Worm (Caenorhabditis elegans) whole organism, L3 larva: ENCODE results near the gene srx-16.

ENCODE experiments used
- R02D3.7 ChIP-seq: fragments of 150-350 bp; optimal IDR thresholded peaks from 2 replicates; lab custom pipeline; 2014; ENCODE audit warnings: missing biosample characterization, missing genetic modification characterization
- ZK546.5 ChIP-seq: sonication (generic microtip); optimal IDR thresholded peaks from 2 replicates; lab custom pipeline; 2017; ENCODE audit warnings: missing biosample characterization, missing genetic modification characterization
- aly-2 ChIP-seq: fragments of 150-350 bp; optimal IDR thresholded peaks from 2 replicates; lab custom pipeline; 2014; ENCODE audit warnings: missing biosample characterization, missing genetic modification characterization
- ceh-16 ChIP-seq: sonication (generic microtip); optimal IDR thresholded peaks from 2 replicates; lab custom pipeline; 2017; ENCODE audit warnings: missing biosample characterization, missing genetic modification characterization
- ceh-28 ChIP-seq: fragments of 150-350 bp; optimal IDR thresholded peaks from 2 replicates; lab custom pipeline; 2014; ENCODE audit warnings: missing biosample characterization, missing genetic modification reagents, missing genetic modification characterization
- ceh-82 ChIP-seq: fragments of 150-350 bp; optimal IDR thresholded peaks from 2 replicates; lab custom pipeline; 2014; ENCODE audit warnings: missing biosample characterization, missing genetic modification characterization
- ceh-9 ChIP-seq: sonication (generic microtip); optimal IDR thresholded peaks from 2 replicates; lab custom pipeline; 2018; ENCODE audit warnings: missing biosample characterization, missing genetic modification characterization
- egl-27 ChIP-seq: sonication (generic microtip); optimal IDR thresholded peaks from 4 replicates; lab custom pipeline; 2017; ENCODE audit warnings: missing biosample characterization, missing genetic modification reagents, missing genetic modification characterization
- elt-1 ChIP-seq: fragments of 150-350 bp; optimal IDR thresholded peaks from 2 replicates; lab custom pipeline; 2014; ENCODE audit warnings: missing biosample characterization, missing genetic modification characterization
- elt-3 ChIP-seq, 3 experiments: fragments of 150-350 bp in 1 of 3; sonication (generic microtip) in 2 of 3; optimal IDR thresholded peaks; 2 replicates in 2 of 3; 4 replicates in 1 of 3; lab custom pipeline; 2014 to 2017; ENCODE audit warnings: missing biosample characterization in 3 of 3, missing genetic modification characterization in 3 of 3
- eor-1 ChIP-seq, 2 experiments: fragments of 150-350 bp; optimal IDR thresholded peaks; 2 replicates each; lab custom pipeline; 2014 to 2018; ENCODE audit warnings: missing biosample characterization in 2 of 2, missing genetic modification characterization in 2 of 2
- fkh-2 ChIP-seq: fragments of 150-350 bp; optimal IDR thresholded peaks from 2 replicates; lab custom pipeline; 2014; ENCODE audit warnings: missing biosample characterization, missing genetic modification reagents, missing genetic modification characterization
- fos-1 ChIP-seq: fragments of 150-350 bp; optimal IDR thresholded peaks from 2 replicates; lab custom pipeline; 2014; ENCODE audit warnings: missing biosample characterization, missing genetic modification characterization
- hmg-11 ChIP-seq: sonication (generic microtip); optimal IDR thresholded peaks from 2 replicates; lab custom pipeline; 2016; ENCODE audit warnings: missing genetic modification characterization, missing compliant biosample characterization
- jun-1 ChIP-seq: fragments of 150-350 bp; optimal IDR thresholded peaks from 2 replicates; lab custom pipeline; 2014; ENCODE audit warnings: missing biosample characterization, missing genetic modification reagents, missing genetic modification characterization
- lin-15B ChIP-seq: fragments of 150-350 bp; optimal IDR thresholded peaks from 2 replicates; lab custom pipeline; 2014; ENCODE audit warnings: missing biosample characterization, missing genetic modification characterization
- lin-39 ChIP-seq: fragments of 150-350 bp; optimal IDR thresholded peaks from 2 replicates; lab custom pipeline; 2018; ENCODE audit warnings: missing biosample characterization, missing genetic modification reagents, missing genetic modification characterization
- lsy-12 ChIP-seq: sonication (generic microtip); optimal IDR thresholded peaks from 2 replicates; lab custom pipeline; 2016; ENCODE audit warnings: mild to moderate bottlenecking, missing genetic modification characterization, missing compliant biosample characterization
- mdl-1 ChIP-seq: fragments of 150-350 bp; optimal IDR thresholded peaks from 2 replicates; lab custom pipeline; 2014; ENCODE audit warnings: missing biosample characterization, missing genetic modification characterization
- mml-1 ChIP-seq: fragments of 150-350 bp; sonication (generic microtip); optimal IDR thresholded peaks from 3 replicates; lab custom pipeline; 2014; ENCODE audit warnings: missing biosample characterization, missing genetic modification characterization
- nfya-1 ChIP-seq: sonication (generic microtip); optimal IDR thresholded peaks from 2 replicates; lab custom pipeline; 2017; ENCODE audit warnings: missing genetic modification characterization, mild to moderate bottlenecking, missing compliant biosample characterization, antibody characterized with exemption, moderate library complexity; ENCODE audit not compliant: insufficient read depth
- nhr-11 ChIP-seq: fragments of 150-350 bp; optimal IDR thresholded peaks from 2 replicates; lab custom pipeline; 2014; ENCODE audit warnings: missing biosample characterization, missing genetic modification characterization
- nhr-12 ChIP-seq: fragments of 150-350 bp; optimal IDR thresholded peaks from 2 replicates; lab custom pipeline; 2014; ENCODE audit warnings: missing biosample characterization, missing genetic modification characterization
- nhr-23 ChIP-seq: fragments of 150-350 bp; optimal IDR thresholded peaks from 2 replicates; lab custom pipeline; 2014; ENCODE audit warnings: missing biosample characterization, missing genetic modification reagents, missing genetic modification characterization
- nhr-237 ChIP-seq: fragments of 150-350 bp; optimal IDR thresholded peaks from 2 replicates; lab custom pipeline; 2014; ENCODE audit warnings: missing biosample characterization, missing genetic modification characterization
- nhr-28 ChIP-seq: fragments of 150-350 bp; optimal IDR thresholded peaks from 2 replicates; lab custom pipeline; 2014; ENCODE audit warnings: missing biosample characterization, missing genetic modification characterization
- nhr-67 ChIP-seq: fragments of 150-350 bp; optimal IDR thresholded peaks from 2 replicates; lab custom pipeline; 2014; ENCODE audit warnings: missing biosample characterization, missing genetic modification characterization
- nhr-76 ChIP-seq: fragments of 150-350 bp; sonication (generic microtip); optimal IDR thresholded peaks from 5 replicates; lab custom pipeline; 2014; ENCODE audit warnings: missing biosample characterization, missing genetic modification characterization
- nhr-77 ChIP-seq: fragments of 150-350 bp; optimal IDR thresholded peaks from 2 replicates; lab custom pipeline; 2014; ENCODE audit warnings: missing biosample characterization, missing genetic modification characterization
- pqm-1 ChIP-seq: fragments of 150-350 bp; optimal IDR thresholded peaks from 2 replicates; lab custom pipeline; 2017; ENCODE audit warnings: missing biosample characterization, missing genetic modification characterization, inconsistent platforms
- sea-2 ChIP-seq: fragments of 150-350 bp; sonication (generic microtip); optimal IDR thresholded peaks from 4 replicates; lab custom pipeline; 2014; ENCODE audit warnings: missing biosample characterization, missing genetic modification reagents, missing genetic modification characterization
- skn-1 ChIP-seq: fragments of 150-350 bp; optimal IDR thresholded peaks from 2 replicates; lab custom pipeline; 2014; ENCODE audit warnings: missing biosample characterization, missing genetic modification characterization
- snpc-4 ChIP-seq: fragments of 150-350 bp; optimal IDR thresholded peaks from 2 replicates; lab custom pipeline; 2014; ENCODE audit warnings: missing biosample characterization, missing genetic modification characterization
- tbx-2 ChIP-seq: sonication (generic microtip); optimal IDR thresholded peaks from 2 replicates; lab custom pipeline; 2016; ENCODE audit warnings: mild to moderate bottlenecking, missing genetic modification characterization, missing compliant biosample characterization
- unc-39 ChIP-seq: sonication (generic microtip); optimal IDR thresholded peaks from 4 replicates; lab custom pipeline; 2017; ENCODE audit warnings: missing biosample characterization, missing genetic modification characterization
- unc-62 ChIP-seq: fragments of 150-350 bp; sonication (generic microtip); optimal IDR thresholded peaks from 4 replicates; lab custom pipeline; 2014; ENCODE audit warnings: missing biosample characterization, missing genetic modification reagents, missing genetic modification characterization
- ztf-11 ChIP-seq: fragments of 150-350 bp; optimal IDR thresholded peaks from 2 replicates; lab custom pipeline; 2014; ENCODE audit warnings: missing biosample characterization, missing genetic modification characterization
- ztf-4 ChIP-seq: fragments of 150-350 bp; optimal IDR thresholded peaks from 2 replicates; lab custom pipeline; 2014; ENCODE audit warnings: missing biosample characterization, missing genetic modification characterization

The srx-16 gene

DNA sequence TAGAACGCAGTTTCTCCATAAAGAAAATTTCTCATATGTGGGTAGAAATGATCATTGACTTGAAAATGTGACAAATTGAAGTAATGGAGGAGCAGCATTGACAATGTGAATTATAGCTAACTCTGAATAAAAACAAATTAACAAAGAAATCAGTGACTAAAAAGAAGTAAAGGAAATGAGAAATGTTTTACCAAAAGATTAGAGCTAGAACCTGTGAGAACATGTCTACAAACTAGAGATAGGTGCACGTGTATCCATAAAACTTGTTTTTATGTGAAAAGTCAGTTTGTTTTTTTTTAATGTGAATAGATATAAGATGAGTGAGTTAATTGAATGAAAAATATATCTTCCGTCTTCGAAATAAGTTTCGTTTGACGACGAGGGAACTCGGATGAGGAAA is 2.9 kb downstream of the srx-16 start, which contains the start of gene sre-12:
Gene sre-12 (minus strand): TSS at position 101 of the 400 bp plus-strand sequence.
- TF ChIP-seq nfya-1 (tag; lab: Kevin White, UChicago) (no peak), skn-1 (tag; lab: Kevin White, UChicago) (no peak), fkh-2 (tag; lab: Kevin White, UChicago) (no peak), nhr-76 (no peak), tbx-2 (no peak), snpc-4 (tag; lab: Kevin White, UChicago) (no peak), sea-2 (GFP tag; lab: Kevin White, UChicago) (no peak), elt-1 (no peak), nhr-23 (tag; lab: Kevin White, UChicago) (no peak), elt-3 (tag; optimal IDR thresholded peaks at IDR 0.05; lab: Kevin White, UChicago) (no peak), fos-1 (tag; lab: Kevin White, UChicago) (no peak), jun-1 (tag; lab: Kevin White, UChicago) (no peak), unc-62 (GFP tag; lab: Kevin White, UChicago) (no peak), ceh-82 (tag; lab: Kevin White, UChicago) (no peak), mdl-1 (tag; lab: Kevin White, UChicago) (no peak), nhr-67 (tag; lab: Kevin White, UChicago) (no peak), hmg-11 (no peak), aly-2 (no peak), ceh-9 (no peak), nhr-28 (no peak)

- TF ChIP-seq pqm-1 (tag; lab: Kevin White, UChicago) (no peak), nhr-77 (tag; lab: Kevin White, UChicago) (no peak), tbx-2 (no peak), sea-2 (GFP tag; lab: Kevin White, UChicago) (no peak), skn-1 (tag; lab: Kevin White, UChicago) (no peak), ceh-16 (no peak)
Measured at ce11 chrV:6982813-6983212, 6.7 kb downstream of the srx-16 start, which contains the start of gene nhr-161. Gene nhr-161, minus strand, starts transcription at chrV:6982913.

ce11 chrV:6985943-6986342 is 9.8 kb downstream of the srx-16 start, which contains the start of gene nhr-163:
Gene nhr-163, minus strand, starts transcription at chrV:6986043.
- no peak for TF ChIP-seq eor-1 (tag; optimal IDR thresholded peaks at IDR 0.05; lab: Kevin White, UChicago)
- TF ChIP-seq nhr-11 (tag; lab: Kevin White, UChicago) = no peak
- no peak for TF ChIP-seq ztf-11 (tag; lab: Kevin White, UChicago)
- no peak for TF ChIP-seq ceh-16
- no peak for TF ChIP-seq ceh-28
- no peak for TF ChIP-seq lsy-12 (tag; lab: Kevin White, UChicago)
- no peak for TF ChIP-seq unc-39 (tag; lab: Kevin White, UChicago)
- no peak for TF ChIP-seq lin-39 (tag; lab: Kevin White, UChicago)
- TF ChIP-seq sea-2 (GFP tag; lab: Kevin White, UChicago) = no peak
- TF ChIP-seq elt-3 (tag; optimal IDR thresholded peaks at IDR 0.05; lab: Kevin White, UChicago) = no peak
- TF ChIP-seq aly-2 = no peak
- TF ChIP-seq nhr-23 (tag; lab: Kevin White, UChicago) = no peak
- TF ChIP-seq pqm-1 (tag; lab: Kevin White, UChicago) = no peak
- TF ChIP-seq unc-62 (GFP tag; lab: Kevin White, UChicago) = no peak
- no peak for TF ChIP-seq mml-1 (tag; lab: Kevin White, UChicago)

DNA sequence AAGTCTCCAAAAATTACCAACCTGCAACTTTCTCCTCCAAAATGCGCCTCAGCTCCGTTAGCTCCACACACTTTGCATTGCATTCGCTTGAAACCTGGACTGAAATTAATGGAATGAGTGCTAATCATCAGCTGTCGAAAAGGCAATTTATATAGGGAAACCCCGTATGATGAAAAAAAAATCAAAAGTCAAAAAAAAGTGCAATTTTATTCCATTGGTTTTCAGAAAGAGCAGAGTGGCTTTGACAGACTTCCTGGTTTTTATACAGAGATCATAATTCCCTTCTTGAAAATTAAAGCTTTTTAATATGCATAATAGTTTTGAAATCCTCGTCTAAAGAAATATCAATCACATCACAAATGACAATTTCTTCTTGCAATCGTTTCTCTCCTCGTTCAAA is 11.5 kb downstream of the srx-16 start, which contains the start of gene nhr-139:
Gene nhr-139 (minus strand): TSS at position 101 of the 400 bp plus-strand sequence.
- TF ChIP-seq R02D3.7 (tag; lab: Kevin White, UChicago) = no peak
- no peak for TF ChIP-seq unc-39 (tag; lab: Kevin White, UChicago)
- TF ChIP-seq sea-2 (GFP tag; lab: Kevin White, UChicago) = no peak
- no peak for TF ChIP-seq ceh-82 (tag; lab: Kevin White, UChicago)
- TF ChIP-seq snpc-4 (tag; lab: Kevin White, UChicago) = no peak
- TF ChIP-seq unc-62 (GFP tag; lab: Kevin White, UChicago) = no peak
- no peak for TF ChIP-seq mml-1 (tag; lab: Kevin White, UChicago)
- no peak for TF ChIP-seq nhr-67 (tag; lab: Kevin White, UChicago)
- no peak for TF ChIP-seq nhr-12 (tag; lab: Kevin White, UChicago)
- TF ChIP-seq ztf-11 (tag; lab: Kevin White, UChicago) = no peak
- TF ChIP-seq fkh-2 (tag; lab: Kevin White, UChicago) = no peak
- no peak for TF ChIP-seq jun-1 (tag; lab: Kevin White, UChicago)
- no peak for TF ChIP-seq ZK546.5 (tag; lab: Kevin White, UChicago)
- no peak for TF ChIP-seq egl-27 (tag; lab: Kevin White, UChicago)
- no peak for TF ChIP-seq nhr-237 (tag; lab: Kevin White, UChicago)
- no peak for TF ChIP-seq lin-39 (tag; lab: Kevin White, UChicago)
- TF ChIP-seq lin-15B (tag; lab: Kevin White, UChicago) = no peak
- no peak for TF ChIP-seq ztf-4 (tag; lab: Kevin White, UChicago)
- TF ChIP-seq fos-1 (tag; lab: Kevin White, UChicago) = no peak
